Worm (Caenorhabditis elegans): ENCODE data around the gene hlh-34.
A peak's percentile ranks its signal among the peaks of the same experiment; 100 is the strongest.

The hlh-34 gene

DNA sequence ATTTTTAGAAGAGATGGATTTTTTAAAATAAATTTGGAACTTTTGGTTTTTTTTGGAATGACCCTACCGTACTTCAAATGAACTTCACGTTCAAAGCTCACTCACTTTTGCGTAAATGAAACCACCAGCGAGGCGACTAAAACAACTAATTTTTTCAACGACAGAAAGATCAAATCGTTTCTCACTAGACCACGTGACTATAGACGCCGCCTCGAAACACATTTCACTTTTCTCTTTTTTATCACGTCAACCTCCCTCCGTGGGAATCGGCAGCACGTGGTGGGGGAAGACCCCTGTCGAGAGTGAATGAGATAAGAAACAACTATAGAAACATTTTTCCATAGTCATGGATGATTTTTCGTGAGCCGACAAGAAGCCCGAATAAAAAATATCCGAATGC lies 49.9 kb downstream of the hlh-34 start (continued):
- no peak for TF ChIP-seq lsy-27 (tag; optimal IDR thresholded peaks at IDR 0.05; ENCODE audit: borderline replicate concordance, insufficient read depth)
- peak; percentile 70 for TF ChIP-seq pha-4 (tag; optimal IDR thresholded peaks at IDR 0.05)
- no peak for TF ChIP-seq bed-1 (GFP tag; IDR thresholded peaks at IDR 0.05)
- TF ChIP-seq F22D6.2 (tag; optimal IDR thresholded peaks at IDR 0.05) = no peak
- TF ChIP-seq aptf-2 (GFP tag; conservative IDR thresholded peaks at IDR 0.05) = no peak
- no peak for TF ChIP-seq zfh-2 (GFP tag; conservative IDR thresholded peaks at IDR 0.05)
- TF ChIP-seq B0019.2 (GFP tag; conservative IDR thresholded peaks at IDR 0.05) = no peak
- TF ChIP-seq attf-6 (GFP tag; IDR thresholded peaks at IDR 0.05) = no peak
- no peak for TF ChIP-seq nfya-1 (tag; optimal IDR thresholded peaks at IDR 0.05; ENCODE audit: borderline replicate concordance, insufficient read depth)
- TF ChIP-seq nhr-90 (tag; optimal IDR thresholded peaks at IDR 0.05) = peak; percentile 35
- peak; percentile 66; the same call in 1 of the 2 replicates for TF ChIP-seq K11D2.4 (GFP tag; IDR thresholded peaks at IDR 0.05)
- TF ChIP-seq tbp1 (GFP tag; optimal IDR thresholded peaks at IDR 0.05) = peak; percentile 49
- no peak for TF ChIP-seq sptf-2 (GFP tag; optimal IDR thresholded peaks at IDR 0.05)
- TF ChIP-seq lin-40 (tag; optimal IDR thresholded peaks at IDR 0.05) = peak; percentile 44
- 0 out of 2 replicates have a peak, but pooled peaks have one; percentile 4 for TF ChIP-seq hsf-1 (GFP tag; IDR thresholded peaks at IDR 0.05)
- peak; percentile 58 for TF ChIP-seq unc-62 (GFP tag; optimal IDR thresholded peaks at IDR 0.05)
- TF ChIP-seq F55B11.4 (tag; optimal IDR thresholded peaks at IDR 0.05; ENCODE audit: borderline replicate concordance, insufficient read depth) = no peak
- TF ChIP-seq snpc-1.1 (tag; optimal IDR thresholded peaks at IDR 0.05; ENCODE audit: insufficient read depth) = no peak
- peak; percentile 62 for TF ChIP-seq ztf-26 (tag; optimal IDR thresholded peaks at IDR 0.05)
- no peak for TF ChIP-seq dpff-1 (tag; optimal IDR thresholded peaks at IDR 0.05)
- no peak for TF ChIP-seq D2030.7 (GFP tag; IDR thresholded peaks at IDR 0.05)
- TF ChIP-seq ekl-4 (GFP tag; IDR thresholded peaks at IDR 0.05) = no peak; the same call in 1 of the 2 replicates
- peak in 1 of 3 experiments; percentile 33 for TF ChIP-seq lin-35 (GFP tag; optimal IDR thresholded peaks at IDR 0.05)
- TF ChIP-seq K12H6.12 (tag; optimal IDR thresholded peaks at IDR 0.05) = no peak
- TF ChIP-seq rpc-1 (optimal IDR thresholded peaks at IDR 0.05) = no peak
- TF ChIP-seq rpc-1 (tag; optimal IDR thresholded peaks at IDR 0.05) = no peak
- no peak for TF ChIP-seq hlh-12 (tag; optimal IDR thresholded peaks at IDR 0.05)
- no peak for TF ChIP-seq ceh-40 (GFP tag; IDR thresholded peaks at IDR 0.05)
- TF ChIP-seq let-607 (tag; optimal IDR thresholded peaks at IDR 0.05) = no peak
- no peak for TF ChIP-seq ccch-3 (GFP tag; optimal IDR thresholded peaks at IDR 0.05)
- TF ChIP-seq ztf-22 (GFP tag; optimal IDR thresholded peaks at IDR 0.05) = peak; percentile 44
- TF ChIP-seq bed-2 (GFP tag; IDR thresholded peaks at IDR 0.05) = no peak
- peak; percentile 55; the same call in 1 of the 2 replicates for TF ChIP-seq nfyb-1 (GFP tag; IDR thresholded peaks at IDR 0.05)
- no peak for TF ChIP-seq ZK185.1 (tag; optimal IDR thresholded peaks at IDR 0.05; ENCODE audit: poor library complexity, severe bottlenecking)
- TF ChIP-seq F49E8.2 (tag; optimal IDR thresholded peaks at IDR 0.05; ENCODE audit: insufficient read depth) = no peak
- TF ChIP-seq madf-10 (tag; optimal IDR thresholded peaks at IDR 0.05) = peak; percentile 57
- TF ChIP-seq F39B2.1 (GFP tag; IDR thresholded peaks at IDR 0.05) = no peak
- peak; percentile 73 for TF ChIP-seq nhr-80 (tag; optimal IDR thresholded peaks at IDR 0.05)
- no peak for TF ChIP-seq attf-3 (GFP tag; conservative IDR thresholded peaks at IDR 0.05)
- no peak; the same call in 1 of the 2 replicates for TF ChIP-seq egl-44 (GFP tag; IDR thresholded peaks at IDR 0.05)
- peak; percentile 64 for TF ChIP-seq tlf-1 (GFP tag; optimal IDR thresholded peaks at IDR 0.05)
- no peak for TF ChIP-seq B0035.1 (tag; optimal IDR thresholded peaks at IDR 0.05)
- TF ChIP-seq gei-17 (GFP tag; optimal IDR thresholded peaks at IDR 0.05) = peak; percentile 5
- no peak for TF ChIP-seq C06A6.2 (GFP tag; conservative IDR thresholded peaks at IDR 0.05)
- TF ChIP-seq Y95B8A.8 (GFP tag; IDR thresholded peaks at IDR 0.05) = 0 out of 2 replicates have a peak, but pooled peaks have one; percentile 21
- no peak for TF ChIP-seq F52B5.7 (tag; optimal IDR thresholded peaks at IDR 0.05)
- no peak for TF ChIP-seq lir-1 (GFP tag; conservative IDR thresholded peaks at IDR 0.05)
- TF ChIP-seq B0336.3 (GFP tag; IDR thresholded peaks at IDR 0.05) = peak; percentile 29; the same call in 1 of the 2 replicates

All from whole organism, young adult.